Worm (Caenorhabditis elegans) whole organism, L1 larva: ENCODE results near the gene str-44.

Experiments
- elt-3 ChIP-seq, 6 experiments: fragments of 150-350 bp in 1 of 6; sonication (generic microtip); optimal IDR thresholded peaks; 2 replicates each; lab custom pipeline; 2017 to 2018; ENCODE audit warnings: missing biosample characterization in 6 of 6, missing genetic modification characterization in 6 of 6, inconsistent platforms in 1 of 6
- lir-3 ChIP-seq: sonication (generic microtip); optimal IDR thresholded peaks from 2 replicates; lab custom pipeline; 2016; ENCODE audit warnings: mild to moderate bottlenecking, missing genetic modification characterization, moderate library complexity, missing compliant biosample characterization; ENCODE audit not compliant: poor library complexity
- mep-1 ChIP-seq: fragments of 150-350 bp; optimal IDR thresholded peaks from 2 replicates; lab custom pipeline; 2014; ENCODE audit warnings: missing biosample characterization, missing genetic modification characterization
- nhr-19 ChIP-seq: fragments of 200-800 bp; sonication (Bioruptor generic); conservative IDR thresholded peaks from 2 replicates; pipeline ENCODE4 v1.3.6; 2022; ENCODE audit warnings: missing genetic modification characterization, missing compliant biosample characterization
- nhr-20 ChIP-seq: sonication (generic microtip); optimal IDR thresholded peaks from 2 replicates; lab custom pipeline; 2016; ENCODE audit warnings: mild to moderate bottlenecking, missing genetic modification characterization, missing compliant biosample characterization
- pag-3 ChIP-seq: sonication (generic microtip); optimal IDR thresholded peaks from 2 replicates; lab custom pipeline; 2017; ENCODE audit warnings: missing genetic modification characterization, mild to moderate bottlenecking, missing compliant biosample characterization, antibody characterized with exemption, borderline replicate concordance; ENCODE audit not compliant: insufficient read depth
- pax-3 ChIP-seq: fragments of 200-800 bp; sonication (Bioruptor generic); optimal IDR thresholded peaks from 2 replicates; lab custom pipeline; 2018; ENCODE audit warnings: mild to moderate bottlenecking, missing genetic modification characterization, moderate library complexity, missing compliant biosample characterization
- skn-1 ChIP-seq: fragments of 150-350 bp; optimal IDR thresholded peaks from 2 replicates; lab custom pipeline; 2014; ENCODE audit warnings: missing biosample characterization, missing genetic modification characterization
- snpc-4 ChIP-seq: fragments of 150-350 bp; optimal IDR thresholded peaks from 2 replicates; lab custom pipeline; 2014; ENCODE audit warnings: missing biosample characterization, missing genetic modification characterization
- unc-130 ChIP-seq: fragments of 150-350 bp; optimal IDR thresholded peaks from 2 replicates; lab custom pipeline; 2017; ENCODE audit warnings: missing biosample characterization, missing genetic modification characterization, inconsistent platforms
- unc-86 ChIP-seq: sonication (generic microtip); optimal IDR thresholded peaks from 2 replicates; lab custom pipeline; 2016; ENCODE audit warnings: missing genetic modification characterization, missing compliant biosample characterization
- ztf-11 ChIP-seq, 2 experiments: sonication (generic microtip); optimal IDR thresholded peaks; 2 replicates each; lab custom pipeline; 2016 to 2017; ENCODE audit warnings: missing genetic modification characterization in 2 of 2, missing biosample characterization in 1 of 2, missing compliant biosample characterization in 1 of 2
- ztf-4 ChIP-seq: fragments of 150-350 bp; optimal IDR thresholded peaks from 2 replicates; lab custom pipeline; 2014; ENCODE audit warnings: missing biosample characterization, missing genetic modification characterization

DNA sequence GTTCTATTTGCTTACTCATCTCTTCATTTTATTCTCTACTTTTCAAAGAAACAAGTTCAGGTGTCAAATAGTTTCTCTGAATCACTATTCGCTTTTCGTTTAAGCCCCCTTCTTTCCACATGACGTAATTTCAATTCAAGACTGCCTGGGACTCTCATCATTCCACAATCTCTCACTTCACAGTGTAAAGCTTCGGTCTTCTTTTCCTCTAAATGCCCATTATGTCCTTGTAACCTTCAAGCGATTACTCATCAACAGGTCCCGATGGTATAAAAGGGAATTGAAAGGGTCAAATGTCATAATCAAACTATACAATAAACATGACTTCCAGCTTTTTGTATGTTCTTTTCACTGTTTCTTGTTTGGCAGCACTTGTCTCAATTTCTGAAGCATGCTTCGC, 2.0 kb downstream of the str-44 start, which contains the start of gene C42D4.3:
- TF ChIP-seq pax-3 (tag; lab: Kevin White, UChicago): no peak
- TF ChIP-seq lir-3 (tag; lab: Kevin White, UChicago): no peak
- TF ChIP-seq elt-3 (tag; optimal IDR thresholded peaks at IDR 0.05; lab: Kevin White, UChicago): no peak
- TF ChIP-seq pag-3 (tag; lab: Kevin White, UChicago): no peak
- TF ChIP-seq unc-86 (tag; lab: Kevin White, UChicago): no peak
- TF ChIP-seq unc-130: no peak
- TF ChIP-seq snpc-4 (tag; lab: Kevin White, UChicago): no peak
- TF ChIP-seq nhr-19 (GFP tag; lab: Robert Waterston, UW): no peak
- TF ChIP-seq ztf-4 (tag; lab: Kevin White, UChicago): no peak
- TF ChIP-seq nhr-20 (tag; lab: Kevin White, UChicago): no peak
- no peak for TF ChIP-seq ztf-11 (tag; optimal IDR thresholded peaks at IDR 0.05; lab: Kevin White, UChicago)
- TF ChIP-seq mep-1: no peak
- no peak for TF ChIP-seq skn-1 (tag; lab: Kevin White, UChicago)
